Fruit fly (Drosophila melanogaster) whole organism, prepupa: ENCODE data around the gene kek6.

Experiments used
- Blimp-1 ChIP-seq: fragments of 200-800 bp; sonication (Bioruptor generic); optimal IDR thresholded peaks from 3 replicates; lab custom pipeline; 2017; ENCODE audit warnings: missing biosample characterization, missing genetic modification characterization, mild to moderate bottlenecking, moderate library complexity, missing genetic modification reagents
- CG10631 ChIP-seq: fragments of 200-800 bp; sonication (Bioruptor generic); optimal IDR thresholded peaks from 2 replicates; lab custom pipeline; 2016; ENCODE audit warnings: missing biosample characterization, missing genetic modification characterization
- CG10669 ChIP-seq: fragments of 200-800 bp; sonication (Bioruptor generic); optimal IDR thresholded peaks from 3 replicates; lab custom pipeline; 2018; ENCODE audit warnings: missing biosample characterization, mild to moderate bottlenecking, missing genetic modification characterization, moderate library complexity
- CG11294 ChIP-seq: fragments of 200-800 bp; sonication (Bioruptor generic); IDR thresholded peaks from 2 replicates; pipeline ENCODE4 v1.3.6; 2022; ENCODE audit warnings: missing biosample characterization, missing genetic modification characterization
- CG11762 ChIP-seq: fragments of 200-800 bp; sonication (Bioruptor generic); optimal IDR thresholded peaks from 3 replicates; lab custom pipeline; 2016; ENCODE audit warnings: missing biosample characterization, missing genetic modification characterization; ENCODE audit not compliant: insufficient read depth
- CG11902 ChIP-seq: fragments of 200-800 bp; sonication (Bioruptor generic); optimal IDR thresholded peaks from 3 replicates; lab custom pipeline; 2016; ENCODE audit warnings: missing biosample characterization, missing genetic modification characterization
- CG15336 ChIP-seq: fragments of 200-800 bp; sonication (Bioruptor generic); IDR thresholded peaks from 2 replicates; pipeline ENCODE4 v1.3.6; 2022; ENCODE audit warnings: missing biosample characterization, missing genetic modification characterization
- CG1621 ChIP-seq: fragments of 200-800 bp; sonication (Bioruptor generic); optimal IDR thresholded peaks from 3 replicates; lab custom pipeline; 2018; ENCODE audit warnings: missing biosample characterization, mild to moderate bottlenecking, missing genetic modification characterization
- CG3032 ChIP-seq: fragments of 200-800 bp; optimal IDR thresholded peaks from 2 replicates; lab custom pipeline; 2019; ENCODE audit warnings: missing biosample characterization, mild to moderate bottlenecking, missing genetic modification characterization, moderate library complexity
- CG31627 ChIP-seq: fragments of 200-800 bp; sonication (Bioruptor generic); optimal IDR thresholded peaks from 3 replicates; lab custom pipeline; 2016; ENCODE audit warnings: missing biosample characterization, missing genetic modification characterization
- CG34406 ChIP-seq: fragments of 200-800 bp; sonication (Bioruptor generic); optimal IDR thresholded peaks from 3 replicates; lab custom pipeline; 2016; ENCODE audit warnings: missing biosample characterization, missing genetic modification characterization
- CG3919 ChIP-seq: fragments of 200-800 bp; sonication (Bioruptor generic); optimal IDR thresholded peaks from 3 replicates; lab custom pipeline; 2016; ENCODE audit warnings: missing biosample characterization, missing genetic modification characterization
- CG4318 ChIP-seq: fragments of 200-800 bp; sonication (Bioruptor generic); optimal IDR thresholded peaks from 3 replicates; lab custom pipeline; 2017; ENCODE audit warnings: missing biosample characterization, mild to moderate bottlenecking, missing genetic modification characterization
- CG6163 ChIP-seq: fragments of 200-800 bp; sonication (Bioruptor generic); IDR thresholded peaks from 3 replicates; pipeline ENCODE4 v1.3.6; 2022; ENCODE audit warnings: missing biosample characterization, missing genetic modification characterization
- CG6808 ChIP-seq: fragments of 200-800 bp; sonication (Bioruptor generic); optimal IDR thresholded peaks from 3 replicates; lab custom pipeline; 2017; ENCODE audit warnings: missing biosample characterization, missing genetic modification characterization, mild to moderate bottlenecking, moderate library complexity, missing genetic modification reagents
- CG6854 ChIP-seq: fragments of 200-800 bp; sonication (Bioruptor generic); optimal IDR thresholded peaks from 2 replicates; lab custom pipeline; 2017; ENCODE audit warnings: missing biosample characterization, mild to moderate bottlenecking, missing genetic modification characterization
- CG7368 ChIP-seq: fragments of 200-800 bp; sonication (Bioruptor generic); optimal IDR thresholded peaks from 3 replicates; lab custom pipeline; 2016; ENCODE audit warnings: missing biosample characterization, missing genetic modification characterization
- CG8119 ChIP-seq: fragments of 200-800 bp; sonication (Bioruptor generic); IDR thresholded peaks from 3 replicates; pipeline ENCODE4 v1.3.6; 2022; ENCODE audit warnings: missing biosample characterization, missing genetic modification characterization
- CG8319 ChIP-seq: fragments of 200-800 bp; sonication (Bioruptor generic); optimal IDR thresholded peaks from 3 replicates; lab custom pipeline; 2016; ENCODE audit warnings: missing biosample characterization, missing genetic modification characterization
- CG8632 ChIP-seq: fragments of 200-800 bp; sonication (Bioruptor generic); optimal IDR thresholded peaks from 3 replicates; lab custom pipeline; 2016; ENCODE audit warnings: missing biosample characterization, missing genetic modification characterization
- CG9139 ChIP-seq: fragments of 200-800 bp; sonication (Bioruptor generic); optimal IDR thresholded peaks from 3 replicates; lab custom pipeline; 2017; ENCODE audit warnings: missing biosample characterization, mild to moderate bottlenecking, missing genetic modification characterization
- Eip75B ChIP-seq: fragments of 200-800 bp; sonication (Bioruptor generic); optimal IDR thresholded peaks from 3 replicates; lab custom pipeline; 2016; ENCODE audit warnings: missing biosample characterization, missing genetic modification characterization
- Eip93F ChIP-seq: fragments of 200-800 bp; sonication (Bioruptor generic); optimal IDR thresholded peaks from 2 replicates; lab custom pipeline; 2016; ENCODE audit warnings: missing biosample characterization, mild to moderate bottlenecking, missing genetic modification characterization
- Ets21C ChIP-seq: fragments of 200-800 bp; sonication (Bioruptor generic); optimal IDR thresholded peaks from 3 replicates; lab custom pipeline; 2016; ENCODE audit warnings: missing biosample characterization, missing genetic modification characterization
- Ets96B ChIP-seq: fragments of 200-800 bp; optimal IDR thresholded peaks from 2 replicates; lab custom pipeline; 2019; ENCODE audit warnings: missing biosample characterization, mild to moderate bottlenecking, missing genetic modification characterization, moderate library complexity
- Gug ChIP-seq: fragments of 200-800 bp; sonication (Bioruptor generic); IDR thresholded peaks from 2 replicates; pipeline ENCODE4 v1.3.6; 2022; ENCODE audit warnings: missing biosample characterization, missing genetic modification characterization
- Hr39 ChIP-seq: fragments of 200-800 bp; sonication (Bioruptor generic); optimal IDR thresholded peaks from 2 replicates; lab custom pipeline; 2016; ENCODE audit warnings: missing biosample characterization, missing genetic modification characterization
- Hr4 ChIP-seq: fragments of 200-800 bp; sonication (Bioruptor generic); optimal IDR thresholded peaks from 3 replicates; lab custom pipeline; 2016; ENCODE audit warnings: missing biosample characterization, missing genetic modification characterization
- Lpt ChIP-seq: fragments of 200-800 bp; sonication (Bioruptor generic); optimal IDR thresholded peaks from 3 replicates; lab custom pipeline; 2016; ENCODE audit warnings: missing biosample characterization, missing genetic modification characterization
- Met ChIP-seq: fragments of 200-800 bp; sonication (Bioruptor generic); optimal IDR thresholded peaks from 3 replicates; lab custom pipeline; 2016; ENCODE audit warnings: missing biosample characterization, missing genetic modification characterization
- OdsH ChIP-seq: fragments of 200-800 bp; sonication (Bioruptor generic); optimal IDR thresholded peaks from 3 replicates; lab custom pipeline; 2016; ENCODE audit warnings: missing biosample characterization, missing genetic modification characterization
- Smox ChIP-seq: fragments of 200-800 bp; sonication (Bioruptor generic); optimal IDR thresholded peaks from 3 replicates; lab custom pipeline; 2016; ENCODE audit warnings: missing biosample characterization, missing genetic modification characterization
- Sox102F ChIP-seq: fragments of 200-800 bp; sonication (Bioruptor generic); optimal IDR thresholded peaks from 2 replicates; lab custom pipeline; 2016; ENCODE audit warnings: missing biosample characterization, mild to moderate bottlenecking, missing genetic modification characterization
- Sox14 ChIP-seq: fragments of 200-800 bp; sonication (Bioruptor generic); optimal IDR thresholded peaks from 3 replicates; lab custom pipeline; 2016; ENCODE audit warnings: missing biosample characterization, missing genetic modification characterization
- Sox15 ChIP-seq: fragments of 200-800 bp; sonication (Bioruptor generic); optimal IDR thresholded peaks from 3 replicates; lab custom pipeline; 2016; ENCODE audit warnings: missing biosample characterization, missing genetic modification characterization
- achi ChIP-seq: fragments of 200-800 bp; sonication (Bioruptor generic); optimal IDR thresholded peaks from 3 replicates; lab custom pipeline; 2016; ENCODE audit warnings: missing biosample characterization, missing genetic modification characterization
- acj6 ChIP-seq: fragments of 200-800 bp; sonication (Bioruptor generic); optimal IDR thresholded peaks from 3 replicates; lab custom pipeline; 2016; ENCODE audit warnings: missing biosample characterization, missing genetic modification characterization
- cyc ChIP-seq: fragments of 200-800 bp; sonication (Bioruptor generic); optimal IDR thresholded peaks from 3 replicates; lab custom pipeline; 2016; ENCODE audit warnings: missing biosample characterization, missing genetic modification characterization
- dac ChIP-seq: fragments of 200-800 bp; sonication (Bioruptor generic); optimal IDR thresholded peaks from 2 replicates; lab custom pipeline; 2017; ENCODE audit warnings: missing biosample characterization, mild to moderate bottlenecking, missing genetic modification characterization
- dsx ChIP-seq: fragments of 200-800 bp; optimal IDR thresholded peaks from 3 replicates; lab custom pipeline; 2019; ENCODE audit warnings: missing biosample characterization, mild to moderate bottlenecking, missing genetic modification characterization, moderate library complexity; ENCODE audit not compliant: poor library complexity, severe bottlenecking
- eg ChIP-seq: fragments of 200-800 bp; sonication (Bioruptor generic); IDR thresholded peaks from 3 replicates; pipeline ENCODE4 v1.3.6; 2022; ENCODE audit warnings: missing biosample characterization, missing genetic modification characterization
- esn ChIP-seq: fragments of 200-800 bp; sonication (Bioruptor generic); optimal IDR thresholded peaks from 2 replicates; lab custom pipeline; 2016; ENCODE audit warnings: missing biosample characterization, mild to moderate bottlenecking, missing genetic modification characterization, moderate library complexity
- fd59A ChIP-seq: fragments of 200-800 bp; sonication (Bioruptor generic); optimal IDR thresholded peaks from 2 replicates; lab custom pipeline; 2017; ENCODE audit warnings: missing biosample characterization, mild to moderate bottlenecking, missing genetic modification characterization, missing genetic modification reagents
- fd85E ChIP-seq: fragments of 200-800 bp; sonication (Bioruptor generic); optimal IDR thresholded peaks from 3 replicates; lab custom pipeline; 2016; ENCODE audit warnings: missing biosample characterization, missing genetic modification characterization
- fkh ChIP-seq: fragments of 200-800 bp; sonication (Bioruptor generic); optimal IDR thresholded peaks from 3 replicates; lab custom pipeline; 2017; ENCODE audit warnings: missing biosample characterization, mild to moderate bottlenecking, missing genetic modification characterization, moderate library complexity
- lz ChIP-seq: fragments of 200-800 bp; sonication (Bioruptor generic); optimal IDR thresholded peaks from 3 replicates; lab custom pipeline; 2016; ENCODE audit warnings: missing biosample characterization, missing genetic modification characterization
- net ChIP-seq: fragments of 200-800 bp; sonication (Bioruptor generic); optimal IDR thresholded peaks from 3 replicates; lab custom pipeline; 2016; ENCODE audit warnings: missing biosample characterization, missing genetic modification characterization
- salr ChIP-seq, 2 experiments: fragments of 200-800 bp; sonication (Bioruptor generic); optimal IDR thresholded peaks; 3 replicates each; lab custom pipeline; 2016 to 2018; ENCODE audit warnings: missing biosample characterization in 2 of 2, missing genetic modification characterization in 2 of 2, mild to moderate bottlenecking in 1 of 2
- ss ChIP-seq, 2 experiments: fragments of 200-800 bp; sonication (Bioruptor generic); optimal IDR thresholded peaks; 2 replicates in 1 of 2; 3 replicates in 1 of 2; lab custom pipeline; 2017 to 2018; ENCODE audit warnings: mild to moderate bottlenecking in 2 of 2, missing biosample characterization in 2 of 2, missing genetic modification characterization in 2 of 2, moderate library complexity in 1 of 2
- svp ChIP-seq: fragments of 200-800 bp; sonication (Bioruptor generic); peaks from one replicate; lab custom pipeline; 2016; ENCODE audit warnings: missing biosample characterization, missing genetic modification characterization
- topi ChIP-seq: fragments of 200-800 bp; sonication (Bioruptor generic); optimal IDR thresholded peaks from 3 replicates; lab custom pipeline; 2016; ENCODE audit warnings: missing biosample characterization, missing genetic modification characterization
- vri ChIP-seq: fragments of 200-800 bp; sonication (Bioruptor generic); optimal IDR thresholded peaks from 3 replicates; lab custom pipeline; 2016; ENCODE audit warnings: missing biosample characterization, mild to moderate bottlenecking, missing genetic modification characterization

Gene kek6

dm6 chr3R:31588374-31588773 lies 33.6 kb upstream of the kek6 start, which contains the start of gene CG1635:
Gene CG1635, plus strand, starts transcription at chr3R:31588673.
- TF ChIP-seq Eip93F = peak; percentile 72
- peak; percentile 96 for TF ChIP-seq CG1621 (tag; lab: Kevin White, UChicago)
- peak; percentile 99 for TF ChIP-seq Sox102F
- peak; percentile 94 for TF ChIP-seq CG6808
- peak; percentile 100 for TF ChIP-seq eg (GFP tag; lab: Robert Waterston, UW)
- TF ChIP-seq achi (GFP tag; lab: Kevin White, UChicago) = peak; percentile 99
- TF ChIP-seq CG3032 (tag; lab: Kevin White, UChicago) = peak; percentile 97
- TF ChIP-seq CG10669 (GFP tag; lab: Kevin White, UChicago) = peak; percentile 96
- TF ChIP-seq CG3919 (GFP tag; lab: Kevin White, UChicago) = peak; percentile 98
- TF ChIP-seq Hr39 = peak; percentile 98
- peak; percentile 100 for TF ChIP-seq Hr4 (GFP tag; lab: Kevin White, UChicago)
- TF ChIP-seq CG8319 = peak; percentile 97
- peak; percentile 97 for TF ChIP-seq Smox (GFP tag; lab: Kevin White, UChicago)
- peak; percentile 99 for TF ChIP-seq CG11294 (GFP tag; lab: Robert Waterston, UW)
- TF ChIP-seq fd85E (GFP tag; lab: Kevin White, UChicago) = peak; percentile 93
- TF ChIP-seq Sox15 (GFP tag; lab: Kevin White, UChicago) = peak; percentile 91
- TF ChIP-seq net = peak; percentile 99
- peak; percentile 97 for TF ChIP-seq CG7368
- peak; percentile 98 for TF ChIP-seq dac (GFP tag; lab: Kevin White, UChicago)
- TF ChIP-seq dsx (GFP tag; lab: Kevin White, UChicago) = peak; percentile 87
- peak; percentile 92 for TF ChIP-seq Blimp-1 (GFP tag; lab: Kevin White, UChicago)
- TF ChIP-seq CG11902 (GFP tag; lab: Kevin White, UChicago) = peak; percentile 86
- peak; percentile 99 for TF ChIP-seq Sox14 (GFP tag; lab: Kevin White, UChicago)
- TF ChIP-seq CG31627 (GFP tag; lab: Kevin White, UChicago) = peak; percentile 97
- peak; percentile 99 for TF ChIP-seq Met (GFP tag; lab: Kevin White, UChicago)
- peak; percentile 97 for TF ChIP-seq Ets96B
- TF ChIP-seq OdsH (GFP tag; lab: Kevin White, UChicago) = peak; percentile 98
- TF ChIP-seq vri (GFP tag; lab: Kevin White, UChicago) = peak; percentile 98
- TF ChIP-seq CG34406 = peak; percentile 99
- peak; percentile 99 for TF ChIP-seq CG6163 (GFP tag; lab: Robert Waterston, UW)
- TF ChIP-seq lz (GFP tag; lab: Kevin White, UChicago) = peak; percentile 99
- peak; percentile 98 for TF ChIP-seq CG10631 (GFP tag; lab: Kevin White, UChicago)
- TF ChIP-seq salr (GFP tag; optimal IDR thresholded peaks at IDR 0.05; lab: Kevin White, UChicago) = peak; percentile 91 to 98
- TF ChIP-seq CG6854 (GFP tag; lab: Kevin White, UChicago) = peak; percentile 97
- peak; percentile 99 for TF ChIP-seq CG8632
- peak; percentile 92 for TF ChIP-seq CG9139 (GFP tag; lab: Kevin White, UChicago)
- peak in 1 of 2 experiments; percentile 93 for TF ChIP-seq ss (GFP tag; optimal IDR thresholded peaks at IDR 0.05; lab: Kevin White, UChicago)
- peak; percentile 98 for TF ChIP-seq acj6 (GFP tag; lab: Kevin White, UChicago)
- TF ChIP-seq CG4318 (GFP tag; lab: Kevin White, UChicago) = no peak
- TF ChIP-seq Eip75B (GFP tag; lab: Kevin White, UChicago) = peak; percentile 97
- TF ChIP-seq cyc (GFP tag; lab: Kevin White, UChicago) = peak; percentile 96
- TF ChIP-seq Gug = peak; percentile 99
- peak; percentile 99 for TF ChIP-seq esn (GFP tag; lab: Kevin White, UChicago)
- peak; percentile 97 for TF ChIP-seq CG11762 (GFP tag; lab: Kevin White, UChicago)
- TF ChIP-seq topi (GFP tag; lab: Kevin White, UChicago) = peak; percentile 98
- TF ChIP-seq CG15336 (GFP tag; lab: Robert Waterston, UW) = peak; percentile 100
- TF ChIP-seq svp (GFP tag; lab: Kevin White, UChicago) = peak; percentile 100
- TF ChIP-seq CG8119 (GFP tag; lab: Robert Waterston, UW) = peak; percentile 100
- peak; percentile 91 for TF ChIP-seq fd59A (GFP tag; lab: Kevin White, UChicago)
- peak; percentile 99 for TF ChIP-seq Lpt (GFP tag; lab: Kevin White, UChicago)
- TF ChIP-seq fkh (GFP tag; lab: Kevin White, UChicago) = no peak
- TF ChIP-seq Ets21C (GFP tag; lab: Kevin White, UChicago) = peak; percentile 97
